Fruit fly (Drosophila melanogaster): Measurements from ENCODE around the gene CG14137.

The CG14137 gene

dm6 chr3L:11550359-11551056 lies 49.4 kb downstream of the CG14137 start (continued):
- TF ChIP-seq lola (GFP tag; optimal IDR thresholded peaks at IDR 0.05) (no peak), CG7928 (GFP tag; optimal IDR thresholded peaks at IDR 0.05) (no peak), CG7987 (GFP tag; optimal IDR thresholded peaks at IDR 0.05) (no peak), CG14014 (GFP tag; IDR thresholded peaks at IDR 0.05) (no peak), GATAe (GFP tag; conservative IDR thresholded peaks at IDR 0.05) (no peak), CG10565 (GFP tag; optimal IDR thresholded peaks at IDR 0.05) (no peak), oc (tag; optimal IDR thresholded peaks at IDR 0.05) (no peak), CG2129 (GFP tag; IDR thresholded peaks at IDR 0.05; ENCODE audit: partially characterized antibody) (no peak), CG8944 (GFP tag; optimal IDR thresholded peaks at IDR 0.05) (no peak), Hmr (GFP tag; optimal IDR thresholded peaks at IDR 0.05) (peak; percentile 46), esg (GFP tag; conservative IDR thresholded peaks at IDR 0.05) (no peak), fd3F (GFP tag; optimal IDR thresholded peaks at IDR 0.05) (no peak), hkb (optimal IDR thresholded peaks at IDR 0.05) (no peak), hkb (GFP tag; IDR thresholded peaks at IDR 0.05) (no peak), Taf1 (GFP tag; IDR thresholded peaks at IDR 0.05) (no peak), Meics (GFP tag; optimal IDR thresholded peaks at IDR 0.05) (peak; percentile 23), CG6813 (GFP tag; optimal IDR thresholded peaks at IDR 0.05) (no peak), Adf1 (GFP tag; IDR thresholded peaks at IDR 0.05) (peak; percentile 21; the same call in 1 of the 2 replicates), tap (tag; optimal IDR thresholded peaks at IDR 0.05) (no peak), gcm2 (GFP tag; optimal IDR thresholded peaks at IDR 0.05) (no peak), CG2120 (GFP tag; optimal IDR thresholded peaks at IDR 0.05) (no peak), Dbx (GFP tag; IDR thresholded peaks at IDR 0.05) (0 out of 3 replicates have a peak, but pooled peaks have one; percentile 40), ems (GFP tag; optimal IDR thresholded peaks at IDR 0.05) (no peak), cato (GFP tag; optimal IDR thresholded peaks at IDR 0.05; ENCODE audit: borderline replicate concordance) (no peak), CG8089 (GFP tag; optimal IDR thresholded peaks at IDR 0.05) (no peak), Optix (GFP tag; IDR thresholded peaks at IDR 0.05) (no peak), fu2 (GFP tag; optimal IDR thresholded peaks at IDR 0.05) (no peak), jumu (GFP tag; optimal IDR thresholded peaks at IDR 0.05) (no peak), twi (tag; optimal IDR thresholded peaks at IDR 0.05) (no peak), Doc3 (GFP tag; IDR thresholded peaks at IDR 0.05; ENCODE audit: partially characterized antibody) (no peak), CG5245 (GFP tag; optimal IDR thresholded peaks at IDR 0.05) (no peak), CG4404 (GFP tag; IDR thresholded peaks at IDR 0.05) (no peak), chinmo (GFP tag; IDR thresholded peaks at IDR 0.05; ENCODE audit: partially characterized antibody) (peak; percentile 93), Trl (optimal IDR thresholded peaks at IDR 0.05) (no peak), Trl (GFP tag; optimal IDR thresholded peaks at IDR 0.05) (no peak), chif (GFP tag; optimal IDR thresholded peaks at IDR 0.05) (no peak), Sox100B (GFP tag; optimal IDR thresholded peaks at IDR 0.05) (no peak), CG8290 (GFP tag; optimal IDR thresholded peaks at IDR 0.05) (no peak), CG8290 (tag; optimal IDR thresholded peaks at IDR 0.05) (peak in 1 of 2 experiments; percentile 64), gfzf (GFP tag; optimal IDR thresholded peaks at IDR 0.05) (no peak), tio (GFP tag; optimal IDR thresholded peaks at IDR 0.05) (no peak), CG10462 (GFP tag; optimal IDR thresholded peaks at IDR 0.05) (no peak), HLHmδ (GFP tag; optimal IDR thresholded peaks at IDR 0.05) (no peak), bowl (GFP tag; IDR thresholded peaks at IDR 0.05) (no peak)

Measured in whole organism, embryonic.